Worm (Caenorhabditis elegans) whole organism, L3 larva: ENCODE measurements around the gene srgp-1.

ENCODE experiments used
- ceh-82 ChIP-seq: fragments of 150-350 bp; optimal IDR thresholded peaks from 2 replicates; lab custom pipeline; 2014; ENCODE audit warnings: missing biosample characterization, missing genetic modification characterization
- nhr-237 ChIP-seq: fragments of 150-350 bp; optimal IDR thresholded peaks from 2 replicates; lab custom pipeline; 2014; ENCODE audit warnings: missing biosample characterization, missing genetic modification characterization
- nhr-77 ChIP-seq: fragments of 150-350 bp; optimal IDR thresholded peaks from 2 replicates; lab custom pipeline; 2014; ENCODE audit warnings: missing biosample characterization, missing genetic modification characterization
- ztf-4 ChIP-seq: fragments of 150-350 bp; optimal IDR thresholded peaks from 2 replicates; lab custom pipeline; 2014; ENCODE audit warnings: missing biosample characterization, missing genetic modification characterization

- no peak for TF ChIP-seq ztf-4 (tag; lab: Kevin White, UChicago)
- TF ChIP-seq nhr-237 (tag; lab: Kevin White, UChicago): no peak
- TF ChIP-seq nhr-77 (tag; lab: Kevin White, UChicago): no peak
- TF ChIP-seq ceh-82 (tag; lab: Kevin White, UChicago): no peak
Observed at ce11 chrIV:11586484-11586883, 16.2 kb downstream of the srgp-1 start.
